Worm (Caenorhabditis elegans) whole organism, late embryonic: ENCODE measurements around the gene rocf-1.

Source experiments
- C08G9.2 ChIP-seq: sonication (generic microtip); optimal IDR thresholded peaks from 2 replicates; lab custom pipeline; 2016; ENCODE audit warnings: mild to moderate bottlenecking, missing genetic modification characterization, moderate library complexity, missing compliant biosample characterization
- C38D4.7 ChIP-seq: fragments of 200-800 bp; sonication (Bioruptor generic); optimal IDR thresholded peaks from 2 replicates; lab custom pipeline; 2018; ENCODE audit warnings: mild to moderate bottlenecking, missing genetic modification characterization, moderate library complexity, missing compliant biosample characterization
- F13H6.1 ChIP-seq: sonication (generic microtip); optimal IDR thresholded peaks from 2 replicates; lab custom pipeline; 2016; ENCODE audit warnings: missing genetic modification characterization, missing compliant biosample characterization
- K09A11.1 ChIP-seq: sonication (generic microtip); optimal IDR thresholded peaks from 2 replicates; lab custom pipeline; 2017; ENCODE audit warnings: antibody characterized with exemption, mild to moderate bottlenecking, missing genetic modification characterization, missing compliant biosample characterization; ENCODE audit not compliant: insufficient read depth
- ahr-1 ChIP-seq: sonication (generic microtip); optimal IDR thresholded peaks from 2 replicates; lab custom pipeline; 2016; ENCODE audit warnings: missing genetic modification characterization, missing compliant biosample characterization
- ama-1 ChIP-seq: fragments of 150-350 bp; optimal IDR thresholded peaks from 2 replicates; lab custom pipeline; 2014
- ceh-14 ChIP-seq: sonication (generic microtip); optimal IDR thresholded peaks from 2 replicates; lab custom pipeline; 2016; ENCODE audit warnings: missing genotype, missing genetic modification characterization, missing compliant biosample characterization
- ceh-18 ChIP-seq: sonication (generic microtip); optimal IDR thresholded peaks from 2 replicates; lab custom pipeline; 2016; ENCODE audit warnings: missing genetic modification characterization, missing compliant biosample characterization
- ceh-2 ChIP-seq: sonication (generic microtip); optimal IDR thresholded peaks from 2 replicates; lab custom pipeline; 2016; ENCODE audit warnings: missing genotype, missing genetic modification characterization, missing compliant biosample characterization
- ceh-24 ChIP-seq: sonication (generic microtip); optimal IDR thresholded peaks from 2 replicates; lab custom pipeline; 2016; ENCODE audit warnings: mild to moderate bottlenecking, missing genetic modification characterization, missing compliant biosample characterization
- ceh-30 ChIP-seq: fragments of 150-350 bp; optimal IDR thresholded peaks from 2 replicates; lab custom pipeline; 2014; ENCODE audit warnings: missing biosample characterization, missing genetic modification characterization
- ceh-31 ChIP-seq: sonication (generic microtip); optimal IDR thresholded peaks from 2 replicates; lab custom pipeline; 2016; ENCODE audit warnings: missing genetic modification characterization, missing compliant biosample characterization
- ceh-34 ChIP-seq: sonication (generic microtip); optimal IDR thresholded peaks from 2 replicates; lab custom pipeline; 2016; ENCODE audit warnings: mild to moderate bottlenecking, missing genetic modification characterization, missing compliant biosample characterization
- ceh-45 ChIP-seq: fragments of 200-800 bp; sonication (Bioruptor generic); IDR thresholded peaks from 2 replicates; pipeline ENCODE4 v1.3.6; 2022; ENCODE audit warnings: missing genetic modification reagents, missing genetic modification characterization, missing compliant biosample characterization
- ceh-48 ChIP-seq: sonication (generic microtip); optimal IDR thresholded peaks from 2 replicates; lab custom pipeline; 2016; ENCODE audit warnings: missing genetic modification characterization, inconsistent platforms, missing compliant biosample characterization
- ceh-6 ChIP-seq: fragments of 200-800 bp; sonication (Bioruptor generic); optimal IDR thresholded peaks from 2 replicates; lab custom pipeline; 2018; ENCODE audit warnings: mild to moderate bottlenecking, missing genetic modification characterization, missing compliant biosample characterization
- ceh-9 ChIP-seq: sonication (generic microtip); optimal IDR thresholded peaks from 2 replicates; lab custom pipeline; 2016; ENCODE audit warnings: mild to moderate bottlenecking, missing genetic modification characterization, inconsistent platforms, missing compliant biosample characterization
- che-1 ChIP-seq: sonication (generic microtip); optimal IDR thresholded peaks from 2 replicates; lab custom pipeline; 2016; ENCODE audit warnings: mild to moderate bottlenecking, missing genetic modification characterization, missing compliant biosample characterization
- dve-1 ChIP-seq: sonication (generic microtip); optimal IDR thresholded peaks from 2 replicates; lab custom pipeline; 2017; ENCODE audit warnings: antibody characterized with exemption, mild to moderate bottlenecking, missing genetic modification characterization, missing compliant biosample characterization
- elt-4 ChIP-seq: sonication (generic microtip); optimal IDR thresholded peaks from 2 replicates; lab custom pipeline; 2016; ENCODE audit warnings: missing genetic modification characterization, missing compliant biosample characterization
- ets-4 ChIP-seq: sonication (generic microtip); optimal IDR thresholded peaks from 2 replicates; lab custom pipeline; 2016; ENCODE audit warnings: missing genetic modification characterization, missing compliant biosample characterization
- fkh-10 ChIP-seq: fragments of 150-350 bp; optimal IDR thresholded peaks from 2 replicates; lab custom pipeline; 2014; ENCODE audit warnings: missing biosample characterization, missing genetic modification reagents, missing genetic modification characterization
- fkh-6 ChIP-seq: sonication (generic microtip); optimal IDR thresholded peaks from 2 replicates; lab custom pipeline; 2016; ENCODE audit warnings: missing genetic modification characterization, missing compliant biosample characterization
- hlh-13 ChIP-seq: fragments of 200-800 bp; sonication (Bioruptor generic); optimal IDR thresholded peaks from 2 replicates; lab custom pipeline; 2018; ENCODE audit warnings: mild to moderate bottlenecking, missing genetic modification characterization, missing compliant biosample characterization
- hlh-15 ChIP-seq: sonication (generic microtip); optimal IDR thresholded peaks from 2 replicates; lab custom pipeline; 2016; ENCODE audit warnings: missing genetic modification characterization, missing compliant biosample characterization
- hlh-6 ChIP-seq: sonication (generic microtip); optimal IDR thresholded peaks from 2 replicates; lab custom pipeline; 2016; ENCODE audit warnings: missing genotype, missing genetic modification characterization, missing compliant biosample characterization
- hlh-8 ChIP-seq: sonication (generic microtip); optimal IDR thresholded peaks from 2 replicates; lab custom pipeline; 2016; ENCODE audit warnings: missing genotype, missing genetic modification characterization, missing compliant biosample characterization
- lim-6 ChIP-seq: sonication (generic microtip); optimal IDR thresholded peaks from 2 replicates; lab custom pipeline; 2016; ENCODE audit warnings: missing genetic modification characterization, missing compliant biosample characterization
- mec-3 ChIP-seq: sonication (generic microtip); optimal IDR thresholded peaks from 2 replicates; lab custom pipeline; 2016; ENCODE audit warnings: borderline replicate concordance, missing genetic modification characterization, missing compliant biosample characterization
- nfya-1 ChIP-seq: sonication (generic microtip); optimal IDR thresholded peaks from 2 replicates; lab custom pipeline; 2017; ENCODE audit warnings: missing genetic modification characterization, mild to moderate bottlenecking, missing compliant biosample characterization, antibody characterized with exemption, moderate library complexity
- pag-3 ChIP-seq: sonication (generic microtip); optimal IDR thresholded peaks from 2 replicates; lab custom pipeline; 2016; ENCODE audit warnings: missing compliant biosample characterization, missing genetic modification characterization, borderline replicate concordance
- pat-9 ChIP-seq: fragments of 200-800 bp; sonication (Bioruptor generic); optimal IDR thresholded peaks from 2 replicates; lab custom pipeline; 2018; ENCODE audit warnings: mild to moderate bottlenecking, missing genetic modification characterization, moderate library complexity, missing compliant biosample characterization
- pax-1 ChIP-seq: fragments of 150-350 bp; optimal IDR thresholded peaks from 2 replicates; lab custom pipeline; 2014; ENCODE audit warnings: missing biosample characterization, missing genetic modification characterization
- pha-4 ChIP-seq: fragments of 150-350 bp; optimal IDR thresholded peaks from 2 replicates; lab custom pipeline; 2018; ENCODE audit warnings: missing biosample characterization, missing genetic modification reagents, missing genetic modification characterization
- pros-1 ChIP-seq: fragments of 150-350 bp; optimal IDR thresholded peaks from 2 replicates; lab custom pipeline; 2014; ENCODE audit warnings: missing biosample characterization, missing genetic modification reagents, missing genetic modification characterization
- ref-2 ChIP-seq: sonication (generic microtip); optimal IDR thresholded peaks from 2 replicates; lab custom pipeline; 2016; ENCODE audit warnings: missing genetic modification characterization, missing compliant biosample characterization
- sdc-2 ChIP-seq: sonication (generic microtip); optimal IDR thresholded peaks from 2 replicates; lab custom pipeline; 2016; ENCODE audit warnings: missing genotype, missing genetic modification characterization, missing compliant biosample characterization
- sox-2 ChIP-seq: fragments of 200-800 bp; sonication (Bioruptor generic); IDR thresholded peaks from 2 replicates; pipeline ENCODE4 v1.3.6; 2022; ENCODE audit warnings: missing genetic modification reagents, missing genetic modification characterization, missing compliant biosample characterization
- syd-9 ChIP-seq: sonication (generic microtip); optimal IDR thresholded peaks from 2 replicates; lab custom pipeline; 2016; ENCODE audit warnings: mild to moderate bottlenecking, missing genetic modification characterization, moderate library complexity, missing compliant biosample characterization
- tbx-2 ChIP-seq: sonication (generic microtip); optimal IDR thresholded peaks from 2 replicates; lab custom pipeline; 2016; ENCODE audit warnings: missing genetic modification characterization, missing compliant biosample characterization
- tbx-7 ChIP-seq: sonication (generic microtip); optimal IDR thresholded peaks from 2 replicates; lab custom pipeline; 2016; ENCODE audit warnings: missing genotype, missing genetic modification characterization, missing compliant biosample characterization
- ttx-3 ChIP-seq: sonication (generic microtip); optimal IDR thresholded peaks from 2 replicates; lab custom pipeline; 2016; ENCODE audit warnings: missing genetic modification reagents, missing genetic modification characterization, missing compliant biosample characterization
- unc-42 ChIP-seq: sonication (generic microtip); optimal IDR thresholded peaks from 2 replicates; lab custom pipeline; 2016; ENCODE audit warnings: missing genotype, missing genetic modification characterization, missing compliant biosample characterization
- unc-55 ChIP-seq: sonication (generic microtip); optimal IDR thresholded peaks from 2 replicates; lab custom pipeline; 2017; ENCODE audit warnings: missing biosample characterization, missing genetic modification reagents, missing genetic modification characterization
- unc-86 ChIP-seq: sonication (generic microtip); optimal IDR thresholded peaks from 2 replicates; lab custom pipeline; 2016; ENCODE audit warnings: missing genetic modification characterization, missing compliant biosample characterization
- zip-5 ChIP-seq: sonication (generic microtip); optimal IDR thresholded peaks from 2 replicates; lab custom pipeline; 2016; ENCODE audit warnings: missing genetic modification characterization, missing compliant biosample characterization
- ztf-16 ChIP-seq: sonication (generic microtip); optimal IDR thresholded peaks from 2 replicates; lab custom pipeline; 2017; ENCODE audit warnings: missing genetic modification characterization, missing compliant biosample characterization

Gene rocf-1

ce11 chrV:15505068-15505467 lies 40.8 kb upstream of the rocf-1 start (continued):
- no peak for TF ChIP-seq ceh-9 (tag; lab: Kevin White, UChicago)
- no peak for TF ChIP-seq sdc-2 (tag; lab: Kevin White, UChicago)
- TF ChIP-seq dve-1 = peak; percentile 2
- TF ChIP-seq elt-4 (tag; lab: Kevin White, UChicago) = no peak
- peak; percentile 27 for TF ChIP-seq ceh-48 (tag; lab: Kevin White, UChicago)
- TF ChIP-seq tbx-2 (tag; lab: Kevin White, UChicago) = peak; percentile 38
- peak; percentile 22 for TF ChIP-seq ceh-34 (tag; lab: Kevin White, UChicago)
- TF ChIP-seq ceh-2 (tag; lab: Kevin White, UChicago) = peak; percentile 39
- no peak for TF ChIP-seq ets-4
- no peak for TF ChIP-seq ttx-3 (tag; lab: Kevin White, UChicago)
- TF ChIP-seq pha-4 (tag; lab: Kevin White, UChicago) = no peak
- peak; percentile 12 for TF ChIP-seq ceh-14 (tag; lab: Kevin White, UChicago)
- no peak for TF ChIP-seq pax-1
- TF ChIP-seq C08G9.2 = peak; percentile 2
- no peak for TF ChIP-seq fkh-6 (tag; lab: Kevin White, UChicago)
- TF ChIP-seq F13H6.1 (tag; lab: Kevin White, UChicago) = no peak
- no peak for TF ChIP-seq mec-3
- no peak for TF ChIP-seq pag-3 (tag; lab: Kevin White, UChicago)
- TF ChIP-seq ceh-6 (GFP tag; lab: Kevin White, UChicago) = peak; percentile 11
- TF ChIP-seq unc-55 = no peak
- peak; percentile 23 for TF ChIP-seq hlh-13 (GFP tag; lab: Kevin White, UChicago)
- no peak for TF ChIP-seq tbx-7
- TF ChIP-seq ceh-31 (tag; lab: Kevin White, UChicago) = peak; percentile 2
- TF ChIP-seq ref-2 (tag; lab: Kevin White, UChicago) = no peak
- TF ChIP-seq unc-42 (tag; lab: Kevin White, UChicago) = no peak
- no peak for TF ChIP-seq ztf-16 (tag; lab: Kevin White, UChicago)
- peak; percentile 64 for TF ChIP-seq C38D4.7 (GFP tag; lab: Kevin White, UChicago)
- TF ChIP-seq ama-1 (lab: Kevin White, UChicago) = no peak
- peak; percentile 51 for TF ChIP-seq che-1 (tag; lab: Kevin White, UChicago)
- TF ChIP-seq ceh-18 = no peak
- no peak for TF ChIP-seq pros-1 (tag; lab: Kevin White, UChicago)
- no peak for TF ChIP-seq syd-9 (tag; lab: Kevin White, UChicago)
- TF ChIP-seq ceh-30 (tag; lab: Kevin White, UChicago) = no peak
- no peak for TF ChIP-seq ceh-24 (tag; lab: Kevin White, UChicago)
- TF ChIP-seq hlh-15 (tag; lab: Kevin White, UChicago) = no peak
- no peak for TF ChIP-seq hlh-8
- TF ChIP-seq nfya-1 (tag; lab: Kevin White, UChicago) = peak; percentile 38
- TF ChIP-seq ahr-1 (tag; lab: Kevin White, UChicago) = no peak
- no peak for TF ChIP-seq lim-6 (tag; lab: Kevin White, UChicago)
- TF ChIP-seq K09A11.1 (tag; lab: Kevin White, UChicago) = no peak
- no peak for TF ChIP-seq zip-5 (tag; lab: Kevin White, UChicago)
- TF ChIP-seq fkh-10 (GFP tag; lab: Kevin White, UChicago) = no peak
- TF ChIP-seq pat-9 = peak; percentile 56
- TF ChIP-seq hlh-6 (tag; lab: Kevin White, UChicago) = peak; percentile 73
- TF ChIP-seq sox-2 = no peak
- no peak for TF ChIP-seq unc-86 (tag; lab: Kevin White, UChicago)
- TF ChIP-seq ceh-45 (GFP tag; lab: Robert Waterston, UW) = peak; percentile 61; the same call in 1 of the 2 replicates
- TF ChIP-seq, all 69 proteins: peak for 21
